Fruit fly (Drosophila melanogaster): ENCODE measurements around the gene Npc2c.

DNA sequence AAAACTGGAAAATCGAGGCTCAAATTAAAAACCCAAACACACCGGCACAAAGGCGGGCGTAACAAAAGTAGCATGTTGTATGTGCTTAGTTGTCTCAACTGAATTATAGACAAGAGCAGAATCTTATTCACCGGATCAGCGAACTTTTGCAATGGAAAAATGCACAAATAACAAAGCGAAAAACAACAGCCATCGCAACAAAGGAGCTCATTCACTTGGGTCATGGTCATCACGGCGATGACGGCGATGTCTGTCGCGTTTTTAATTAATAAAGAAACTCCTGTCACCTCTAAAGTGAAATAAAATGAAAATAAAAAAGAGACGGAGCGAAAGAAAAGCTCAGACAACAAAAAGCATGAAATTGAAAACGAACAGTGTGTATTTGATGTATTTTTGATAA, 20.9 kb upstream of the Npc2c start:
- TF ChIP-seq CG17385 (GFP tag; optimal IDR thresholded peaks at IDR 0.05) (no peak), CG8478 (optimal IDR thresholded peaks at IDR 0.05) (no peak), psq (GFP tag; optimal IDR thresholded peaks at IDR 0.05) (no peak), ro (GFP tag; IDR thresholded peaks at IDR 0.05) (no peak), HLH54F (GFP tag; optimal IDR thresholded peaks at IDR 0.05) (no peak), vvl (GFP tag; IDR thresholded peaks at IDR 0.05) (no peak), sens-2 (GFP tag; IDR thresholded peaks at IDR 0.05) (no peak), CG3281 (GFP tag; optimal IDR thresholded peaks at IDR 0.05) (no peak), pan (optimal IDR thresholded peaks at IDR 0.05) (no peak), pan (GFP tag; optimal IDR thresholded peaks at IDR 0.05 in 1 of 2, IDR thresholded peaks at IDR 0.05 in 1 of 2) (no peak)

Measured in whole organism, embryonic.